Fruit fly (Drosophila melanogaster): Measurements from ENCODE around the gene MME1.

Gene MME1

dm6 chr2L:7065687-7066086, 38.4 kb downstream of the MME1 start, which contains the start of gene Nuf2 (continued):
- TF ChIP-seq Abd-B (GFP tag; optimal IDR thresholded peaks at IDR 0.05), result no peak
- TF ChIP-seq tna (GFP tag; IDR thresholded peaks at IDR 0.05; ENCODE audit: partially characterized antibody), result no peak
- TF ChIP-seq CG1602 (GFP tag; optimal IDR thresholded peaks at IDR 0.05), result no peak
- TF ChIP-seq CG7963 (GFP tag; IDR thresholded peaks at IDR 0.05; ENCODE audit: partially characterized antibody), result no peak
- TF ChIP-seq caup (GFP tag; optimal IDR thresholded peaks at IDR 0.05; ENCODE audit: severe bottlenecking), result no peak
- TF ChIP-seq CG17829 (tag; optimal IDR thresholded peaks at IDR 0.05), result peak; percentile 24
- no peak for TF ChIP-seq CG2875 (GFP tag; optimal IDR thresholded peaks at IDR 0.05)
- TF ChIP-seq CG7271 (tag; optimal IDR thresholded peaks at IDR 0.05), result no peak
- TF ChIP-seq CG10147 (GFP tag; optimal IDR thresholded peaks at IDR 0.05), result no peak
- no peak for TF ChIP-seq CG7372 (GFP tag; IDR thresholded peaks at IDR 0.05)
- no peak for TF ChIP-seq Antp (GFP tag; optimal IDR thresholded peaks at IDR 0.05)
- TF ChIP-seq CG3847 (GFP tag; IDR thresholded peaks at IDR 0.05), result no peak
- peak; percentile 83 for TF ChIP-seq pzg (GFP tag; optimal IDR thresholded peaks at IDR 0.05)
- no peak for TF ChIP-seq esg (GFP tag; conservative IDR thresholded peaks at IDR 0.05)
- no peak for TF ChIP-seq eve (GFP tag; optimal IDR thresholded peaks at IDR 0.05)
- TF ChIP-seq h (optimal IDR thresholded peaks at IDR 0.05), result no peak
- no peak for TF ChIP-seq CG4820 (GFP tag; optimal IDR thresholded peaks at IDR 0.05)
- TF ChIP-seq CG6791 (GFP tag; IDR thresholded peaks at IDR 0.05; ENCODE audit: partially characterized antibody), result no peak
- TF ChIP-seq H2.0 (GFP tag; IDR thresholded peaks at IDR 0.05), result no peak
- TF ChIP-seq CG11456 (GFP tag; IDR thresholded peaks at IDR 0.05), result no peak
- peak; percentile 17 for TF ChIP-seq Sry-δ (GFP tag; optimal IDR thresholded peaks at IDR 0.05)
- no peak for TF ChIP-seq Ada2b (GFP tag; IDR thresholded peaks at IDR 0.05)
- peak; percentile 56 for TF ChIP-seq CG1024 (GFP tag; IDR thresholded peaks at IDR 0.05)
- TF ChIP-seq HLHmδ (GFP tag; optimal IDR thresholded peaks at IDR 0.05), result no peak
- no peak for TF ChIP-seq pho (GFP tag; optimal IDR thresholded peaks at IDR 0.05)
- no peak for TF ChIP-seq HLH3B (GFP tag; IDR thresholded peaks at IDR 0.05)
- TF ChIP-seq CG6254 (GFP tag; optimal IDR thresholded peaks at IDR 0.05), result no peak
- TF ChIP-seq ind (GFP tag; optimal IDR thresholded peaks at IDR 0.05), result no peak
- no peak for TF ChIP-seq B-H2 (GFP tag; optimal IDR thresholded peaks at IDR 0.05)
- no peak for TF ChIP-seq Oli (tag; optimal IDR thresholded peaks at IDR 0.05)
- TF ChIP-seq CG10321 (GFP tag; IDR thresholded peaks at IDR 0.05), result no peak
- TF ChIP-seq CG10654 (GFP tag; optimal IDR thresholded peaks at IDR 0.05), result no peak
- TF ChIP-seq lmd (GFP tag; IDR thresholded peaks at IDR 0.05), result no peak
- TF ChIP-seq emc (GFP tag; optimal IDR thresholded peaks at IDR 0.05), result no peak
- no peak for TF ChIP-seq CG14667 (GFP tag; IDR thresholded peaks at IDR 0.05)
- no peak for TF ChIP-seq B-H1 (GFP tag; IDR thresholded peaks at IDR 0.05)
- peak in 2 of 3 experiments; percentile 3 to 74 for TF ChIP-seq lola (GFP tag; optimal IDR thresholded peaks at IDR 0.05)
- no peak for TF ChIP-seq stc (GFP tag; IDR thresholded peaks at IDR 0.05)
- no peak for TF ChIP-seq Hsf (GFP tag; optimal IDR thresholded peaks at IDR 0.05)
- no peak for TF ChIP-seq Deaf1 (tag; optimal IDR thresholded peaks at IDR 0.05)
- TF ChIP-seq sim (GFP tag; IDR thresholded peaks at IDR 0.05), result no peak
- TF ChIP-seq Fer2 (tag; optimal IDR thresholded peaks at IDR 0.05), result no peak
- no peak for TF ChIP-seq fd96Cb (tag; optimal IDR thresholded peaks at IDR 0.05)
- no peak for TF ChIP-seq CG14050 (GFP tag; IDR thresholded peaks at IDR 0.05)
- no peak for TF ChIP-seq CG5245 (GFP tag; optimal IDR thresholded peaks at IDR 0.05)
- no peak for TF ChIP-seq CG15601 (tag; optimal IDR thresholded peaks at IDR 0.05)
- no peak for TF ChIP-seq CG10959 (GFP tag; IDR thresholded peaks at IDR 0.05)
- TF ChIP-seq Lpt (GFP tag; optimal IDR thresholded peaks at IDR 0.05), result no peak
- TF ChIP-seq gsb (GFP tag; IDR thresholded peaks at IDR 0.05), result no peak
- TF ChIP-seq ci (GFP tag; IDR thresholded peaks at IDR 0.05), result no peak
- TF ChIP-seq CG4328 (GFP tag; optimal IDR thresholded peaks at IDR 0.05), result no peak
- TF ChIP-seq CG16813 (GFP tag; IDR thresholded peaks at IDR 0.05; ENCODE audit: partially characterized antibody), result no peak
